Fruit fly (Drosophila melanogaster) whole organism, wandering third instar larva: ENCODE measurements around the gene CG14422.

Experiments used
- CG32264 ChIP-seq: fragments of 200-800 bp; sonication (Bioruptor generic); optimal IDR thresholded peaks from 2 replicates; lab custom pipeline; 2016; ENCODE audit warnings: missing biosample characterization, missing genetic modification characterization
- CrebA ChIP-seq: fragments of 200-800 bp; sonication (Bioruptor generic); optimal IDR thresholded peaks from 2 replicates; lab custom pipeline; 2016; ENCODE audit warnings: missing biosample characterization, mild to moderate bottlenecking, missing genetic modification characterization, borderline replicate concordance
- Dfd ChIP-seq: fragments of >200 bp; optimal IDR thresholded peaks from 2 replicates; lab custom pipeline; 2017; ENCODE audit warnings: missing biosample characterization, missing genetic modification characterization
- GATAd ChIP-seq: sonication (Bioruptor generic); optimal IDR thresholded peaks from 2 replicates; lab custom pipeline; 2016; ENCODE audit warnings: missing biosample characterization, missing genetic modification characterization
- Hr83 ChIP-seq: fragments of 200-300 bp; sonication (Bioruptor generic); optimal IDR thresholded peaks from 2 replicates; lab custom pipeline; 2016; ENCODE audit warnings: missing biosample characterization, mild to moderate bottlenecking, missing genetic modification characterization, moderate library complexity; ENCODE audit not compliant: poor library complexity, severe bottlenecking
- ey ChIP-seq: fragments of 200-800 bp; sonication (Bioruptor generic); optimal IDR thresholded peaks from 2 replicates; lab custom pipeline; 2016; ENCODE audit warnings: missing biosample characterization, missing genetic modification characterization
- foxo ChIP-seq, 2 experiments: fragments of 200-800 bp; sonication (Bioruptor generic); optimal IDR thresholded peaks; 2 replicates in 1 of 2; 3 replicates in 1 of 2; lab custom pipeline; 2016 to 2017; ENCODE audit warnings: missing biosample characterization in 2 of 2, missing genetic modification characterization in 2 of 2
- h ChIP-seq: fragments of 200-800 bp; sonication (Bioruptor generic); optimal IDR thresholded peaks from 3 replicates; lab custom pipeline; 2016; ENCODE audit warnings: missing biosample characterization, mild to moderate bottlenecking, missing genetic modification characterization
- lola ChIP-seq: fragments of >200 bp; optimal IDR thresholded peaks from 2 replicates; lab custom pipeline; 2017; ENCODE audit warnings: missing biosample characterization, missing genetic modification characterization
- psq ChIP-seq: fragments of 200-800 bp; sonication (Bioruptor generic); optimal IDR thresholded peaks from 3 replicates; lab custom pipeline; 2017; ENCODE audit warnings: missing biosample characterization, mild to moderate bottlenecking, missing genetic modification characterization, moderate library complexity
- rgr ChIP-seq: fragments of 200-800 bp; sonication (Bioruptor generic); optimal IDR thresholded peaks from 3 replicates; lab custom pipeline; 2016; ENCODE audit warnings: missing biosample characterization, mild to moderate bottlenecking, missing genetic modification characterization
- sage ChIP-seq: fragments of 200-800 bp; sonication (Bioruptor generic); optimal IDR thresholded peaks from 2 replicates; lab custom pipeline; 2016; ENCODE audit warnings: missing biosample characterization, mild to moderate bottlenecking, missing genetic modification characterization
- tai ChIP-seq: sonication (Bioruptor generic); optimal IDR thresholded peaks from 2 replicates; lab custom pipeline; 2016; ENCODE audit warnings: missing biosample characterization, missing genetic modification characterization
- usp ChIP-seq: fragments of >200 bp; optimal IDR thresholded peaks from 2 replicates; lab custom pipeline; 2017; ENCODE audit warnings: missing biosample characterization, missing genetic modification characterization

- TF ChIP-seq sage (GFP tag; lab: Kevin White, UChicago) = no peak
- TF ChIP-seq psq = no peak
- no peak for TF ChIP-seq ey (GFP tag; lab: Kevin White, UChicago)
- TF ChIP-seq CrebA (GFP tag; lab: Kevin White, UChicago) = no peak
- TF ChIP-seq GATAd (GFP tag; lab: Kevin White, UChicago) = no peak
- TF ChIP-seq Hr83 (GFP tag; lab: Kevin White, UChicago) = no peak
- TF ChIP-seq lola (GFP tag; lab: Kevin White, UChicago) = no peak
- TF ChIP-seq CG32264 (GFP tag; lab: Kevin White, UChicago) = no peak
- TF ChIP-seq tai (GFP tag; lab: Kevin White, UChicago) = no peak
- no peak for TF ChIP-seq usp (GFP tag; lab: Kevin White, UChicago)
- TF ChIP-seq rgr (GFP tag; lab: Kevin White, UChicago) = no peak
- no peak for TF ChIP-seq foxo (GFP tag; optimal IDR thresholded peaks at IDR 0.05; lab: Kevin White, UChicago)
- TF ChIP-seq Dfd = no peak
- TF ChIP-seq h (GFP tag; lab: Kevin White, UChicago) = no peak
Observed at dm6 chrX:2949114-2949513, 5.9 kb downstream of the CG14422 start.
